Worm (Caenorhabditis elegans) whole organism, L4 larva: ENCODE results near the gene T06E4.21.

ENCODE experiments used
- aly-2 ChIP-seq: sonication (generic microtip); optimal IDR thresholded peaks from 2 replicates; lab custom pipeline; 2018; ENCODE audit warnings: missing biosample characterization, missing genetic modification characterization
- egl-27 ChIP-seq: sonication (generic microtip); optimal IDR thresholded peaks from 3 replicates; lab custom pipeline; 2017; ENCODE audit warnings: missing biosample characterization, missing genetic modification reagents, missing genetic modification characterization
- madf-9 ChIP-seq: fragments of 200-800 bp; sonication (Bioruptor generic); conservative IDR thresholded peaks from 2 replicates; pipeline ENCODE4 v1.3.6; 2022; ENCODE audit warnings: missing genetic modification reagents, missing genetic modification characterization, missing compliant biosample characterization

DNA sequence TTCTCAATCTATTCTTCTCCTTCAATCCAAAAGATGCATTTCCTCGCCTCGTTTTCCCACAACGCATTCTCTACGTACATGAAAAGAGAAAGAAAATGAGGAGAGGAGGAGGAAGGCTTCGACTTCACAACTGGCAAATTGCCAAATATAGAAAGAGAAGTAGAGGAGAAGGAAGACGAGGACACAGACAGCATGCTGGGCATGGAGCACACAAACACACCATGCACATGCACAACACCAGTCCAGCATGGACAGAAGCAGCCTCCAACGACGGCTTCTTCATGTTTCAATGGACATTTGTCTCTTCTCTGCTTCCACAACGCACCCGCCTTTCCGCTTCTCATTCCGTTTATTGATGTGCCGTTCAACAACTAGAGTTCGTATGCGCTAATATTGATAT is 13.2 kb downstream of the T06E4.21 start:
- TF ChIP-seq madf-9 (GFP tag; lab: Robert Waterston, UW), result no peak
- no peak for TF ChIP-seq egl-27 (tag; lab: Kevin White, UChicago)
- no peak for TF ChIP-seq aly-2
